Fruit fly (Drosophila melanogaster): Measurements from ENCODE around the gene Atg8a.

Gene Atg8a

DNA sequence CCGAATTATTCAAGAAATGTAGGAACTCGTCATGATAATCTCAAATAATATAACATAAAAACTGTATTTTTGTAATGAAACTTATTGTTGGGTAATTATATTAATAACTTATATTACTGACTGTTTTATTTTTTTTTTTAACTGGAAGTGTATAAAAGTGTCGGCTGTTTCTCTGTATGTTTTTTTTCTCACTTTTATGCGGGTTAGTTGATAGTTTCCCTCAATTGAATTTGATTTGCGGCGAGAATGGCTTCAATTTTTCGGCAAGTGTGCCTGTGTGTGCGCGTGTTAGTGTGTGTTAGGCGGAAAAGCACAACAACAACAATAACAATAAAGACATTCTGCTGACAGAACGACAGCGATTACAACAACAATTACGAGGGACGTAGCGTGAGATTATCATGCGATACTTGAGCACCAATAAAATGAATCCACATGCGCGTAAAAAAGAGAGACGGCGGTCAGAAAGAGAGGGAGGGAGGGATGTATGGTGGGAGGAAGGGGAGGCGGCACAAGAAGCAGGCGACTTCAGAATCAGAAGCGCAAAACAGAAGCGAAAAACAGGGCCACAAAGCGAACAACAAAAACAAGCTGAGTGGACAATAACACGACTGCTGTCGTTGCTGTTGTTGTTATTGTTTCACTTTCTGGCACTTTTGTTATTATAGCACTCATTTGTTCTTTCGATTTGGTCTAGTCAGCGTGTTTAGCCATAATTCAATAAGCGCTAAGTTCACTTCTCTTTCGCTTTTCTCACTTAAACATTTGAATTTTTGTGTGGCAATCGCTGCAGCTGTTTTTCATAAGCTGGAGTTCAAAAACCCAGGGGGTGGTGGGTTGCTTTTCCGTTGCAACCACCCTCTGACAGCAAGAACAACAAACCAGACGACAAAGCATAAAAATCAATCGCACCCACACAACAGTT lies 4.9 kb downstream of the Atg8a start (continued):
- TF ChIP-seq tll (GFP tag; optimal IDR thresholded peaks at IDR 0.05) (no peak), dysf (GFP tag; IDR thresholded peaks at IDR 0.05) (no peak), CG17359 (tag; optimal IDR thresholded peaks at IDR 0.05) (peak; percentile 22), mam (GFP tag; optimal IDR thresholded peaks at IDR 0.05) (no peak), CrebB (tag; optimal IDR thresholded peaks at IDR 0.05) (peak; percentile 42), Dfd (GFP tag; optimal IDR thresholded peaks at IDR 0.05) (no peak), twi (tag; optimal IDR thresholded peaks at IDR 0.05) (no peak), Adf1 (GFP tag; IDR thresholded peaks at IDR 0.05) (peak; percentile 73), Kr (GFP tag; optimal IDR thresholded peaks at IDR 0.05) (no peak), D (optimal IDR thresholded peaks at IDR 0.05) (no peak), D (GFP tag; optimal IDR thresholded peaks at IDR 0.05) (no peak), pzg (GFP tag; optimal IDR thresholded peaks at IDR 0.05) (peak; percentile 8), CG11085 (GFP tag; IDR thresholded peaks at IDR 0.05) (no peak), Dek (tag; optimal IDR thresholded peaks at IDR 0.05) (peak; percentile 23), lab (GFP tag; optimal IDR thresholded peaks at IDR 0.05) (peak; percentile 55), abd-A (tag; optimal IDR thresholded peaks at IDR 0.05) (peak; percentile 88), trem (tag; optimal IDR thresholded peaks at IDR 0.05) (no peak), dati (GFP tag; IDR thresholded peaks at IDR 0.05) (no peak), Xrp1 (GFP tag; IDR thresholded peaks at IDR 0.05) (0 out of 2 replicates have a peak, but pooled peaks have one; percentile 18), tio (GFP tag; optimal IDR thresholded peaks at IDR 0.05) (no peak), pho (GFP tag; optimal IDR thresholded peaks at IDR 0.05) (peak; percentile 7), BtbVII (GFP tag; optimal IDR thresholded peaks at IDR 0.05) (no peak), stwl (tag; optimal IDR thresholded peaks at IDR 0.05) (no peak), salm (tag; optimal IDR thresholded peaks at IDR 0.05) (no peak), scrt (GFP tag; optimal IDR thresholded peaks at IDR 0.05) (peak; percentile 25), CG10366 (GFP tag; IDR thresholded peaks at IDR 0.05) (no peak), luna (GFP tag; optimal IDR thresholded peaks at IDR 0.05) (no peak), sc (optimal IDR thresholded peaks at IDR 0.05) (no peak), sc (GFP tag; optimal IDR thresholded peaks at IDR 0.05) (no peak), bsh (GFP tag; optimal IDR thresholded peaks at IDR 0.05) (peak in 1 of 2 experiments; percentile 30), ewg (GFP tag; optimal IDR thresholded peaks at IDR 0.05) (peak; percentile 1), CG9876 (GFP tag; optimal IDR thresholded peaks at IDR 0.05) (no peak), CG6683 (GFP tag; optimal IDR thresholded peaks at IDR 0.05) (no peak), CG2199 (GFP tag; IDR thresholded peaks at IDR 0.05) (no peak), tup (GFP tag; optimal IDR thresholded peaks at IDR 0.05) (no peak), sob (GFP tag; IDR thresholded peaks at IDR 0.05) (no peak), Jarid2 (GFP tag; optimal IDR thresholded peaks at IDR 0.05) (no peak), CG12299 (tag; optimal IDR thresholded peaks at IDR 0.05) (no peak), gcm (GFP tag; optimal IDR thresholded peaks at IDR 0.05) (peak; percentile 83), CG9797 (GFP tag; optimal IDR thresholded peaks at IDR 0.05) (no peak), caup (GFP tag; optimal IDR thresholded peaks at IDR 0.05; ENCODE audit: severe bottlenecking) (no peak), ATbp (GFP tag; optimal IDR thresholded peaks at IDR 0.05) (peak; percentile 28), phol (tag; optimal IDR thresholded peaks at IDR 0.05) (peak; percentile 20), D19A (tag; optimal IDR thresholded peaks at IDR 0.05) (peak; percentile 97), CG31224 (GFP tag; IDR thresholded peaks at IDR 0.05) (no peak), CG9437 (GFP tag; optimal IDR thresholded peaks at IDR 0.05) (peak; percentile 21), H2.0 (GFP tag; IDR thresholded peaks at IDR 0.05) (no peak), TFAM (GFP tag; optimal IDR thresholded peaks at IDR 0.05) (no peak)
